Worm (Caenorhabditis elegans) whole organism, L3 larva: ENCODE measurements around the gene K12H6.2.

Experiments
- R02D3.7 ChIP-seq: fragments of 150-350 bp; optimal IDR thresholded peaks from 2 replicates; lab custom pipeline; 2014; ENCODE audit warnings: missing biosample characterization, missing genetic modification characterization
- ZK546.5 ChIP-seq: sonication (generic microtip); optimal IDR thresholded peaks from 2 replicates; lab custom pipeline; 2017; ENCODE audit warnings: missing biosample characterization, missing genetic modification characterization
- aly-2 ChIP-seq: fragments of 150-350 bp; optimal IDR thresholded peaks from 2 replicates; lab custom pipeline; 2014; ENCODE audit warnings: missing biosample characterization, missing genetic modification characterization
- ceh-82 ChIP-seq: fragments of 150-350 bp; optimal IDR thresholded peaks from 2 replicates; lab custom pipeline; 2014; ENCODE audit warnings: missing biosample characterization, missing genetic modification characterization
- daf-12 ChIP-seq: fragments of 150-350 bp; optimal IDR thresholded peaks from 2 replicates; lab custom pipeline; 2014; ENCODE audit warnings: missing biosample characterization, missing genetic modification reagents, missing genetic modification characterization
- egl-5 ChIP-seq: fragments of 150-350 bp; optimal IDR thresholded peaks from 2 replicates; lab custom pipeline; 2017; ENCODE audit warnings: missing biosample characterization, missing genetic modification reagents, missing genetic modification characterization, inconsistent platforms
- elt-1 ChIP-seq: fragments of 150-350 bp; optimal IDR thresholded peaks from 2 replicates; lab custom pipeline; 2014; ENCODE audit warnings: missing biosample characterization, missing genetic modification characterization
- elt-2 ChIP-seq: sonication (generic microtip); optimal IDR thresholded peaks from 2 replicates; lab custom pipeline; 2016; ENCODE audit warnings: missing genetic modification reagents, mild to moderate bottlenecking, missing genetic modification characterization, missing compliant biosample characterization
- elt-3 ChIP-seq, 3 experiments: fragments of 150-350 bp in 1 of 3; sonication (generic microtip) in 2 of 3; optimal IDR thresholded peaks; 2 replicates in 2 of 3; 4 replicates in 1 of 3; lab custom pipeline; 2014 to 2017; ENCODE audit warnings: missing biosample characterization in 3 of 3, missing genetic modification characterization in 3 of 3
- fkh-10 ChIP-seq: sonication (generic microtip); optimal IDR thresholded peaks from 2 replicates; lab custom pipeline; 2017; ENCODE audit warnings: missing biosample characterization, missing genetic modification reagents, missing genetic modification characterization
- fkh-2 ChIP-seq: fragments of 150-350 bp; optimal IDR thresholded peaks from 2 replicates; lab custom pipeline; 2014; ENCODE audit warnings: missing biosample characterization, missing genetic modification reagents, missing genetic modification characterization
- fos-1 ChIP-seq: fragments of 150-350 bp; optimal IDR thresholded peaks from 2 replicates; lab custom pipeline; 2014; ENCODE audit warnings: missing biosample characterization, missing genetic modification characterization
- hmg-11 ChIP-seq: sonication (generic microtip); optimal IDR thresholded peaks from 2 replicates; lab custom pipeline; 2016; ENCODE audit warnings: missing genetic modification characterization, missing compliant biosample characterization
- jun-1 ChIP-seq: fragments of 150-350 bp; optimal IDR thresholded peaks from 2 replicates; lab custom pipeline; 2014; ENCODE audit warnings: missing biosample characterization, missing genetic modification reagents, missing genetic modification characterization
- lin-15B ChIP-seq: fragments of 150-350 bp; optimal IDR thresholded peaks from 2 replicates; lab custom pipeline; 2014; ENCODE audit warnings: missing biosample characterization, missing genetic modification characterization
- lin-39 ChIP-seq: fragments of 150-350 bp; optimal IDR thresholded peaks from 2 replicates; lab custom pipeline; 2018; ENCODE audit warnings: missing biosample characterization, missing genetic modification reagents, missing genetic modification characterization
- mdl-1 ChIP-seq: fragments of 150-350 bp; optimal IDR thresholded peaks from 2 replicates; lab custom pipeline; 2014; ENCODE audit warnings: missing biosample characterization, missing genetic modification characterization
- mml-1 ChIP-seq: fragments of 150-350 bp; sonication (generic microtip); optimal IDR thresholded peaks from 3 replicates; lab custom pipeline; 2014; ENCODE audit warnings: missing biosample characterization, missing genetic modification characterization
- nfya-1 ChIP-seq: sonication (generic microtip); optimal IDR thresholded peaks from 2 replicates; lab custom pipeline; 2017; ENCODE audit warnings: missing genetic modification characterization, mild to moderate bottlenecking, missing compliant biosample characterization, antibody characterized with exemption, moderate library complexity; ENCODE audit not compliant: insufficient read depth
- nhr-11 ChIP-seq: fragments of 150-350 bp; optimal IDR thresholded peaks from 2 replicates; lab custom pipeline; 2014; ENCODE audit warnings: missing biosample characterization, missing genetic modification characterization
- nhr-12 ChIP-seq: fragments of 150-350 bp; optimal IDR thresholded peaks from 2 replicates; lab custom pipeline; 2014; ENCODE audit warnings: missing biosample characterization, missing genetic modification characterization
- nhr-23 ChIP-seq: fragments of 150-350 bp; optimal IDR thresholded peaks from 2 replicates; lab custom pipeline; 2014; ENCODE audit warnings: missing biosample characterization, missing genetic modification reagents, missing genetic modification characterization
- nhr-237 ChIP-seq: fragments of 150-350 bp; optimal IDR thresholded peaks from 2 replicates; lab custom pipeline; 2014; ENCODE audit warnings: missing biosample characterization, missing genetic modification characterization
- nhr-25 ChIP-seq: sonication (generic microtip); optimal IDR thresholded peaks from 2 replicates; lab custom pipeline; 2017; ENCODE audit warnings: missing biosample characterization, missing genetic modification characterization
- nhr-28 ChIP-seq: fragments of 150-350 bp; optimal IDR thresholded peaks from 2 replicates; lab custom pipeline; 2014; ENCODE audit warnings: missing biosample characterization, missing genetic modification characterization
- pha-4 ChIP-seq: fragments of 150-350 bp; optimal IDR thresholded peaks from 2 replicates; lab custom pipeline; 2014; ENCODE audit warnings: missing biosample characterization, missing genetic modification reagents, missing genetic modification characterization
- skn-1 ChIP-seq: fragments of 150-350 bp; optimal IDR thresholded peaks from 2 replicates; lab custom pipeline; 2014; ENCODE audit warnings: missing biosample characterization, missing genetic modification characterization
- snpc-4 ChIP-seq: fragments of 150-350 bp; optimal IDR thresholded peaks from 2 replicates; lab custom pipeline; 2014; ENCODE audit warnings: missing biosample characterization, missing genetic modification characterization
- tbx-2 ChIP-seq: sonication (generic microtip); optimal IDR thresholded peaks from 2 replicates; lab custom pipeline; 2016; ENCODE audit warnings: mild to moderate bottlenecking, missing genetic modification characterization, missing compliant biosample characterization
- unc-39 ChIP-seq: sonication (generic microtip); optimal IDR thresholded peaks from 4 replicates; lab custom pipeline; 2017; ENCODE audit warnings: missing biosample characterization, missing genetic modification characterization
- unc-62 ChIP-seq: fragments of 150-350 bp; sonication (generic microtip); optimal IDR thresholded peaks from 4 replicates; lab custom pipeline; 2014; ENCODE audit warnings: missing biosample characterization, missing genetic modification reagents, missing genetic modification characterization
- zag-1 ChIP-seq: fragments of 150-350 bp; optimal IDR thresholded peaks from 2 replicates; lab custom pipeline; 2014; ENCODE audit warnings: missing biosample characterization, missing genetic modification characterization
- ztf-11 ChIP-seq: fragments of 150-350 bp; optimal IDR thresholded peaks from 2 replicates; lab custom pipeline; 2014; ENCODE audit warnings: missing biosample characterization, missing genetic modification characterization
- ztf-4 ChIP-seq: fragments of 150-350 bp; optimal IDR thresholded peaks from 2 replicates; lab custom pipeline; 2014; ENCODE audit warnings: missing biosample characterization, missing genetic modification characterization

The K12H6.2 gene

ce11 chrII:2815444-2815843 lies at the start of gene K12H6.2:
K12H6.2 (minus strand) TSS chrII:2815544.
- no peak for TF ChIP-seq fkh-10
- no peak for TF ChIP-seq ztf-4 (tag; lab: Kevin White, UChicago)

- TF ChIP-seq tbx-2 (no peak), skn-1 (tag; lab: Kevin White, UChicago) (no peak), elt-3 (tag; optimal IDR thresholded peaks at IDR 0.05; lab: Kevin White, UChicago) (no peak), elt-2 (tag; lab: Kevin White, UChicago) (no peak), R02D3.7 (tag; lab: Kevin White, UChicago) (no peak), nhr-237 (tag; lab: Kevin White, UChicago) (no peak), fkh-10 (no peak), nfya-1 (no peak), mml-1 (tag; lab: Kevin White, UChicago) (no peak), ztf-11 (no peak), unc-39 (tag; lab: Kevin White, UChicago) (no peak), daf-12 (tag; lab: Kevin White, UChicago) (no peak), aly-2 (no peak), mdl-1 (no peak), snpc-4 (tag; lab: Kevin White, UChicago) (no peak), nhr-25 (tag; lab: Kevin White, UChicago) (no peak)
These were observed 48.9 kb upstream of the K12H6.2 start, which contains the start of gene Y110A2AL.5 for ce11 chrII:2864229-2864628. Y110A2AL.5 (plus strand) TSS chrII:2864529.

ce11 chrII:2862557-2863035 lies 47.3 kb upstream of the K12H6.2 start:
- TF ChIP-seq mml-1 (tag; lab: Kevin White, UChicago): no peak
- TF ChIP-seq pha-4 (tag; lab: Kevin White, UChicago): no peak
- no peak for TF ChIP-seq nhr-25 (tag; lab: Kevin White, UChicago)
- no peak for TF ChIP-seq nfya-1
- TF ChIP-seq fos-1 (tag; lab: Kevin White, UChicago): no peak
- no peak for TF ChIP-seq snpc-4 (tag; lab: Kevin White, UChicago)
- TF ChIP-seq ZK546.5 (tag; lab: Kevin White, UChicago): no peak
- no peak for TF ChIP-seq daf-12 (tag; lab: Kevin White, UChicago)
- TF ChIP-seq tbx-2: no peak
- TF ChIP-seq nhr-11 (tag; lab: Kevin White, UChicago): no peak
- TF ChIP-seq zag-1 (tag; lab: Kevin White, UChicago): no peak
- TF ChIP-seq egl-5 (tag; lab: Kevin White, UChicago): no peak
- no peak for TF ChIP-seq lin-39 (tag; lab: Kevin White, UChicago)
- no peak for TF ChIP-seq elt-1 (tag; lab: Kevin White, UChicago)
- TF ChIP-seq aly-2: no peak
- TF ChIP-seq R02D3.7 (tag; lab: Kevin White, UChicago): no peak
- TF ChIP-seq unc-62 (GFP tag; lab: Kevin White, UChicago): no peak
- no peak for TF ChIP-seq nhr-28 (tag; lab: Kevin White, UChicago)
- no peak for TF ChIP-seq jun-1 (tag; lab: Kevin White, UChicago)
- TF ChIP-seq, all 47 proteins: peak for 0

ce11 chrII:2861385-2862099 lies 46.2 kb upstream of the K12H6.2 start:
- peak; percentile 32 for TF ChIP-seq hmg-11
- TF ChIP-seq skn-1 (tag; lab: Kevin White, UChicago): no peak
- TF ChIP-seq elt-2 (tag; lab: Kevin White, UChicago): peak; percentile 19

ce11 chrII:2859873-2860821 lies 44.8 kb upstream of the K12H6.2 start:
- TF ChIP-seq fkh-2 (tag; lab: Kevin White, UChicago) (no peak), nhr-23 (tag; lab: Kevin White, UChicago) (peak; percentile 43), ZK546.5 (tag; lab: Kevin White, UChicago) (no peak), ceh-82 (tag; lab: Kevin White, UChicago) (no peak), unc-62 (GFP tag; lab: Kevin White, UChicago) (no peak), nhr-12 (tag; lab: Kevin White, UChicago) (no peak), nhr-25 (tag; lab: Kevin White, UChicago) (no peak), snpc-4 (tag; lab: Kevin White, UChicago) (no peak), fkh-10 (no peak), zag-1 (tag; lab: Kevin White, UChicago) (no peak), aly-2 (no peak), lin-15B (tag; lab: Kevin White, UChicago) (no peak), pha-4 (tag; lab: Kevin White, UChicago) (peak; percentile 24), mdl-1 (no peak), nfya-1 (peak; percentile 10), R02D3.7 (tag; lab: Kevin White, UChicago) (no peak)
